ENCODE assay signal across 7 worm cellular contexts in the genomic region with DNA sequence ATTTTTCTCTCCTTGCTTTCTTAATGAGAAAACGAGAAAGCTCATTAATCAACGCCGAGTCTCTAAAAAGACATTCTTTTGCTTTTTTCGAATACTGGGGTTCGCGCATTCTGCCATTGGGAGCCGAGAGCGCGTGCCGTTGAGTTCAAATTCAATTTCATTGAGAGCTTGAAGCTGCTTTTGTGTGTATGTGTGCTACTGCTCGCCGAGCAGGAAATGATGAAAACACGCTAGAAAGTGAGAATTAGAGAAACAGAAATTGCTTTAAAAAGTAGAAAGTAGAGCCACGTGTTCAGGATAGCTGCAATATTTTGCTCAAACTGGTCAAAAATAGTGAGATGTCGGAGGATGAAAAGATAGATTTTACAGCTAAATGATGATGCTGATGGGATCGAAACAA.
TF ChIP-seq lines count a peak whose summit lies in the region.

No protein-coding gene starts in this region.

TF ChIP-seq in whole organism, L1 larva, 84 proteins besides CTCF, POLR2A, EP300 and RAD21 (continues in another document):
- no peak for TF ChIP-seq mdl-1 (tag; optimal IDR thresholded peaks at IDR 0.05; lab: Kevin White, UChicago)
- no peak for TF ChIP-seq nhr-90 (tag; optimal IDR thresholded peaks at IDR 0.05; lab: Kevin White, UChicago; ENCODE audit: poor library complexity)
- TF ChIP-seq ceh-8 (GFP tag; optimal IDR thresholded peaks at IDR 0.05; lab: Kevin White, UChicago) = no peak
- no peak for TF ChIP-seq ces-1 (GFP tag; optimal IDR thresholded peaks at IDR 0.05; lab: Kevin White, UChicago)
- TF ChIP-seq lin-39 (tag; optimal IDR thresholded peaks at IDR 0.05; lab: Kevin White, UChicago) = no peak
- TF ChIP-seq snpc-4 (tag; optimal IDR thresholded peaks at IDR 0.05; lab: Kevin White, UChicago) = no peak
- peak; percentile 1 for TF ChIP-seq snu-23 (GFP tag; optimal IDR thresholded peaks at IDR 0.05; lab: Kevin White, UChicago)
- TF ChIP-seq lin-15B (tag; optimal IDR thresholded peaks at IDR 0.05; lab: Kevin White, UChicago) = no peak
- TF ChIP-seq jun-1 (tag; optimal IDR thresholded peaks at IDR 0.05; lab: Kevin White, UChicago) = no peak
- TF ChIP-seq ceh-63 (GFP tag; optimal IDR thresholded peaks at IDR 0.05; lab: Kevin White, UChicago) = no peak
- peak; percentile 15 for TF ChIP-seq rnt-1 (tag; optimal IDR thresholded peaks at IDR 0.05; lab: Kevin White, UChicago)
- TF ChIP-seq sox-4 (tag; optimal IDR thresholded peaks at IDR 0.05; lab: Kevin White, UChicago) = no peak
- no peak for TF ChIP-seq nhr-85 (tag; lab: Kevin White, UChicago)

TF ChIP-seq in whole organism, L2 larva, 48 proteins besides CTCF, POLR2A, EP300 and RAD21 (continues in another document):
- TF ChIP-seq Y55F3AM.14 (GFP tag; optimal IDR thresholded peaks at IDR 0.05; lab: Kevin White, UChicago) = no peak
- peak; percentile 58 for TF ChIP-seq C34F6.9 (tag; optimal IDR thresholded peaks at IDR 0.05; lab: Kevin White, UChicago)
- TF ChIP-seq nhr-11 (tag; optimal IDR thresholded peaks at IDR 0.05; lab: Kevin White, UChicago) = no peak
- no peak for TF ChIP-seq alr-1 (tag; optimal IDR thresholded peaks at IDR 0.05; lab: Kevin White, UChicago)
- peak in 1 of 2 experiments; percentile 60 for TF ChIP-seq lsy-2 (tag; optimal IDR thresholded peaks at IDR 0.05; lab: Kevin White, UChicago)
- peak; percentile 34 for TF ChIP-seq nhr-129 (tag; optimal IDR thresholded peaks at IDR 0.05; lab: Kevin White, UChicago)
- TF ChIP-seq sma-9 (GFP tag; optimal IDR thresholded peaks at IDR 0.05; lab: Kevin White, UChicago) = peak; percentile 42
- TF ChIP-seq sma-9 (tag; optimal IDR thresholded peaks at IDR 0.05; lab: Kevin White, UChicago) = no peak
- TF ChIP-seq dmd-4 (tag; optimal IDR thresholded peaks at IDR 0.05; lab: Kevin White, UChicago) = no peak
- no peak for TF ChIP-seq unc-62 (GFP tag; optimal IDR thresholded peaks at IDR 0.05; lab: Kevin White, UChicago)
- peak; percentile 46 for TF ChIP-seq zag-1 (tag; optimal IDR thresholded peaks at IDR 0.05; lab: Kevin White, UChicago)
- no peak for TF ChIP-seq egl-27 (tag; optimal IDR thresholded peaks at IDR 0.05; lab: Kevin White, UChicago)
- no peak for TF ChIP-seq unc-39 (tag; optimal IDR thresholded peaks at IDR 0.05; lab: Kevin White, UChicago)

TF ChIP-seq in whole organism, L3 larva, 47 proteins besides CTCF, POLR2A, EP300 and RAD21 (continues in another document):
- TF ChIP-seq lin-15B (tag; optimal IDR thresholded peaks at IDR 0.05; lab: Kevin White, UChicago) (no peak), lin-39 (tag; optimal IDR thresholded peaks at IDR 0.05; lab: Kevin White, UChicago) (no peak), ceh-82 (tag; optimal IDR thresholded peaks at IDR 0.05; lab: Kevin White, UChicago) (no peak), unc-62 (GFP tag; optimal IDR thresholded peaks at IDR 0.05; lab: Kevin White, UChicago) (no peak), nhr-76 (tag; optimal IDR thresholded peaks at IDR 0.05; lab: Kevin White, UChicago) (no peak), nhr-43 (tag; optimal IDR thresholded peaks at IDR 0.05; lab: Kevin White, UChicago; ENCODE audit: poor library complexity, severe bottlenecking) (no peak), snpc-4 (tag; optimal IDR thresholded peaks at IDR 0.05; lab: Kevin White, UChicago) (no peak), ceh-9 (tag; optimal IDR thresholded peaks at IDR 0.05; lab: Kevin White, UChicago) (no peak), tbx-2 (tag; optimal IDR thresholded peaks at IDR 0.05; lab: Kevin White, UChicago) (no peak), fkh-10 (GFP tag; optimal IDR thresholded peaks at IDR 0.05; lab: Kevin White, UChicago) (peak; percentile 97), zag-1 (tag; optimal IDR thresholded peaks at IDR 0.05; lab: Kevin White, UChicago) (no peak), pha-4 (tag; optimal IDR thresholded peaks at IDR 0.05; lab: Kevin White, UChicago) (no peak), nfya-1 (tag; optimal IDR thresholded peaks at IDR 0.05; lab: Kevin White, UChicago; ENCODE audit: insufficient read depth) (peak; percentile 45)

TF ChIP-seq in whole organism, L4 larva, 104 proteins besides CTCF, POLR2A, EP300 and RAD21 (continues in another document):
- TF ChIP-seq egl-43 (GFP tag; IDR thresholded peaks at IDR 0.05; lab: Robert Waterston, UW) = no peak
- peak in 1 of 2 experiments; percentile 3 for TF ChIP-seq daf-16 (GFP tag; optimal IDR thresholded peaks at IDR 0.05; lab: Kevin White, UChicago)
- TF ChIP-seq daf-16 (tag; optimal IDR thresholded peaks at IDR 0.05; lab: Kevin White, UChicago) = no peak
- TF ChIP-seq nhr-41 (GFP tag; IDR thresholded peaks at IDR 0.05; lab: Robert Waterston, UW) = no peak
- TF ChIP-seq ces-1 (GFP tag; optimal IDR thresholded peaks at IDR 0.05; lab: Kevin White, UChicago) = peak; percentile 88
- TF ChIP-seq F37D6.2 (tag; optimal IDR thresholded peaks at IDR 0.05; lab: Kevin White, UChicago) = peak; percentile 3
- no peak for TF ChIP-seq lin-15B (tag; optimal IDR thresholded peaks at IDR 0.05; lab: Kevin White, UChicago)
- peak; percentile 66; the same call in 1 of the 2 replicates for TF ChIP-seq ctbp-1 (GFP tag; IDR thresholded peaks at IDR 0.05; lab: Robert Waterston, UW)
- peak; percentile 40 for TF ChIP-seq mxl-3 (GFP tag; optimal IDR thresholded peaks at IDR 0.05; lab: Kevin White, UChicago)
- peak; percentile 64 for TF ChIP-seq hlh-30 (tag; optimal IDR thresholded peaks at IDR 0.05; lab: Kevin White, UChicago; ENCODE audit: insufficient read depth)
- peak; percentile 94 for TF ChIP-seq fkh-10 (GFP tag; optimal IDR thresholded peaks at IDR 0.05; lab: Kevin White, UChicago)
- TF ChIP-seq aha-1 (tag; lab: Kevin White, UChicago) = peak; percentile 82
- peak; percentile 2 for TF ChIP-seq nhr-11 (tag; optimal IDR thresholded peaks at IDR 0.05; lab: Kevin White, UChicago)

TF ChIP-seq in whole organism, late embryonic, 69 proteins besides CTCF, POLR2A, EP300 and RAD21:
- no peak for TF ChIP-seq mec-3 (tag; optimal IDR thresholded peaks at IDR 0.05; lab: Kevin White, UChicago; ENCODE audit: borderline replicate concordance)
- peak; percentile 45 for TF ChIP-seq ceh-31 (tag; optimal IDR thresholded peaks at IDR 0.05; lab: Kevin White, UChicago)
- TF ChIP-seq pat-9 (tag; optimal IDR thresholded peaks at IDR 0.05; lab: Kevin White, UChicago) = no peak
- no peak for TF ChIP-seq ceh-45 (GFP tag; IDR thresholded peaks at IDR 0.05; lab: Robert Waterston, UW)
- no peak for TF ChIP-seq pha-4 (tag; optimal IDR thresholded peaks at IDR 0.05; lab: Kevin White, UChicago)
- TF ChIP-seq ceh-18 (tag; optimal IDR thresholded peaks at IDR 0.05; lab: Kevin White, UChicago) = no peak
- no peak for TF ChIP-seq eyg-1 (tag; optimal IDR thresholded peaks at IDR 0.05; lab: Kevin White, UChicago)
- TF ChIP-seq unc-42 (tag; optimal IDR thresholded peaks at IDR 0.05; lab: Kevin White, UChicago) = peak; percentile 97
- TF ChIP-seq pha-2 (tag; optimal IDR thresholded peaks at IDR 0.05; lab: Kevin White, UChicago) = no peak
- peak; percentile 9 for TF ChIP-seq ceh-14 (tag; optimal IDR thresholded peaks at IDR 0.05; lab: Kevin White, UChicago)
- no peak for TF ChIP-seq nfya-1 (tag; optimal IDR thresholded peaks at IDR 0.05; lab: Kevin White, UChicago)
- no peak for TF ChIP-seq tbx-2 (tag; optimal IDR thresholded peaks at IDR 0.05; lab: Kevin White, UChicago)
- no peak for TF ChIP-seq ceh-22 (tag; optimal IDR thresholded peaks at IDR 0.05; lab: Kevin White, UChicago)
- no peak for TF ChIP-seq odd-2 (tag; optimal IDR thresholded peaks at IDR 0.05; lab: Kevin White, UChicago)

TF ChIP-seq in whole organism, mixed stage, embryonic, 35 proteins besides CTCF, POLR2A, EP300 and RAD21:
- TF ChIP-seq ces-1 (GFP tag; optimal IDR thresholded peaks at IDR 0.05; lab: Kevin White, UChicago) (peak; percentile 93), unc-62 (GFP tag; optimal IDR thresholded peaks at IDR 0.05; lab: Kevin White, UChicago) (no peak), unc-120 (tag; optimal IDR thresholded peaks at IDR 0.05; lab: Kevin White, UChicago; ENCODE audit: poor library complexity, severe bottlenecking) (peak; percentile 19)

TF ChIP-seq in whole organism, young adult, 124 proteins besides CTCF, POLR2A, EP300 and RAD21:
- TF ChIP-seq chd-7 (tag; optimal IDR thresholded peaks at IDR 0.05; lab: Kevin White, UChicago) = peak; percentile 15
- no peak for TF ChIP-seq Y56A3A.18 (GFP tag; IDR thresholded peaks at IDR 0.05; lab: Robert Waterston, UW)
- TF ChIP-seq pha-4 (tag; optimal IDR thresholded peaks at IDR 0.05; lab: Kevin White, UChicago) = no peak
- TF ChIP-seq zfh-2 (GFP tag; conservative IDR thresholded peaks at IDR 0.05; lab: Robert Waterston, UW) = peak; percentile 29; the same call in 1 of the 2 replicates
- TF ChIP-seq K12H6.12 (tag; optimal IDR thresholded peaks at IDR 0.05; lab: Kevin White, UChicago) = peak; percentile 28
- no peak for TF ChIP-seq repo-1 (tag; optimal IDR thresholded peaks at IDR 0.05; lab: Kevin White, UChicago)
- no peak for TF ChIP-seq die-1 (tag; optimal IDR thresholded peaks at IDR 0.05; lab: Kevin White, UChicago)
